Worm (Caenorhabditis elegans) whole organism, L1 larva: ENCODE data around the gene mlt-10.

ENCODE experiments used
- hlh-4 ChIP-seq: sonication (generic microtip); optimal IDR thresholded peaks from 2 replicates; lab custom pipeline; 2016; ENCODE audit warnings: mild to moderate bottlenecking, missing genetic modification characterization, missing compliant biosample characterization
- jun-1 ChIP-seq: fragments of 150-350 bp; optimal IDR thresholded peaks from 2 replicates; lab custom pipeline; 2014; ENCODE audit warnings: missing biosample characterization, missing genetic modification reagents, missing genetic modification characterization
- lin-35 ChIP-seq, 2 experiments: fragments of 150-350 bp; optimal IDR thresholded peaks; 2 replicates each; lab custom pipeline; 2014; ENCODE audit warnings: missing biosample characterization in 2 of 2, missing genetic modification characterization in 2 of 2, missing genetic modification reagents in 2 of 2
- lsy-2 ChIP-seq, 2 experiments: fragments of 150-350 bp; optimal IDR thresholded peaks; 2 replicates each; lab custom pipeline; 2014; ENCODE audit warnings: missing biosample characterization in 2 of 2, missing genetic modification characterization in 2 of 2
- unc-62 ChIP-seq: fragments of 150-350 bp; optimal IDR thresholded peaks from 2 replicates; lab custom pipeline; 2014; ENCODE audit warnings: missing biosample characterization, missing genetic modification reagents, missing genetic modification characterization

DNA sequence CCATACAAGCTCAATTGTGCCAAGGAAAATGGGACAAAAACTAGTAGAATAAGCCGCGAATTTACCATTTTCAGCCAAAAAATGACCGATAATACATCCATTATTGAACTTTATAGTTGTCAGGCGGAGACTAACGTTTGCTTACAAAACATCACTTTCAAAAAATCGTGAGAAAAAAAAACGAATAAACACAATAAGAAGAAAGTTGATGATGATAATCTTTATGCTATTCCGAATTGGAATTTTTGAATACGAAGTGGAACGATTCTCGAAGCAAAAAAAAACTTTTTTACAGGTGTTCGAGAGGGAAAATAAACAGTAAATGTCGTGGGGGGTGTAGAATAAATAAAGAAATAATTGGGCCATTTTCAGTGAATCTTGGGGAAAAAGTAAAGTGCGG lies 31.1 kb downstream of the mlt-10 start, which contains the start of gene W08F4.7:
- no peak for TF ChIP-seq hlh-4
- no peak for TF ChIP-seq jun-1 (tag; lab: Kevin White, UChicago)
- no peak for TF ChIP-seq lin-35 (GFP tag; optimal IDR thresholded peaks at IDR 0.05; lab: Kevin White, UChicago)
- TF ChIP-seq unc-62 (GFP tag; lab: Kevin White, UChicago) = no peak
- TF ChIP-seq lsy-2 (tag; optimal IDR thresholded peaks at IDR 0.05; lab: Kevin White, UChicago) = no peak
